Worm (Caenorhabditis elegans): Measurements from ENCODE around the gene npp-27.

ce11 chrIV:7897953-7898352 is 12.1 kb downstream of the npp-27 start:
- TF ChIP-seq nhr-76 (tag; optimal IDR thresholded peaks at IDR 0.05) (no peak), ces-1 (GFP tag; optimal IDR thresholded peaks at IDR 0.05) (no peak), ztf-11 (tag; optimal IDR thresholded peaks at IDR 0.05) (no peak), unc-39 (tag; optimal IDR thresholded peaks at IDR 0.05) (no peak), mep-1 (tag; optimal IDR thresholded peaks at IDR 0.05) (no peak), bed-3 (GFP tag; optimal IDR thresholded peaks at IDR 0.05) (no peak), elt-3 (tag; optimal IDR thresholded peaks at IDR 0.05) (no peak), pha-4 (tag; optimal IDR thresholded peaks at IDR 0.05) (no peak), nhr-12 (tag; optimal IDR thresholded peaks at IDR 0.05) (no peak), blmp-1 (tag; optimal IDR thresholded peaks at IDR 0.05) (no peak)
